Comparison of ENCODE assay signal across 1 worm cellular context in the genomic region with DNA sequence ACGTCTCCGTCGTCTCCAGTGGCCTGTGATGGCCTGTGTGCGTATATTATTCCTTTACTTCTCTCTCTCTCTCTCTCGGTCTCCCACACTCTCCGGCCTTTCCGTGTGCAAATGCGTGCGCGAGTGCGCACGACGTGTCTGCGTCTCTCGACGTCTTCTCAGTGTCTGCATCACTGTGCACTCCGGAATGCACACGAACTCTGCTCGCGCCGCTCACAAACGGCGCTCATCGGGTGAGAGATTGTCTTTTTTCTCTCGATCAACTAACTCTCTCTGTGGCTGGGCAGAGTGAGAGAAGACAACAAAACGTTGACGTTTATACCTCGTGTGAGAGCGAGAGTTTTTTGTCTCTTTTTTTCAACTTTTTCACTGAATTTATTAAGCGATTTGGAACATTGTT.
TF ChIP-seq lines count a peak whose summit lies in the region.

No protein-coding gene starts in this region.

TF ChIP-seq in whole organism, L4 larva, 104 proteins besides CTCF, POLR2A, EP300 and RAD21 (continued from another document):
- TF ChIP-seq nhr-11 (tag; optimal IDR thresholded peaks at IDR 0.05; lab: Kevin White, UChicago), result peak; percentile 68
- TF ChIP-seq spr-1 (tag; optimal IDR thresholded peaks at IDR 0.05; lab: Kevin White, UChicago), result peak; percentile 74
- TF ChIP-seq aly-2 (tag; optimal IDR thresholded peaks at IDR 0.05; lab: Kevin White, UChicago), result no peak
- TF ChIP-seq zag-1 (tag; optimal IDR thresholded peaks at IDR 0.05; lab: Kevin White, UChicago), result no peak
- TF ChIP-seq snpc-4 (tag; optimal IDR thresholded peaks at IDR 0.05; lab: Kevin White, UChicago), result no peak
- TF ChIP-seq ZK337.2 (GFP tag; IDR thresholded peaks at IDR 0.05; lab: Robert Waterston, UW), result no peak
- TF ChIP-seq tra-1 (GFP tag; IDR thresholded peaks at IDR 0.05; lab: Robert Waterston, UW), result peak; percentile 92
- TF ChIP-seq nhr-10 (tag; optimal IDR thresholded peaks at IDR 0.05; lab: Kevin White, UChicago), result peak; percentile 84
- peak; percentile 92 for TF ChIP-seq ctbp-1 (GFP tag; IDR thresholded peaks at IDR 0.05; lab: Robert Waterston, UW)
- TF ChIP-seq F26F4.8 (GFP tag; conservative IDR thresholded peaks at IDR 0.05; lab: Robert Waterston, UW), result no peak
- peak; percentile 65 for TF ChIP-seq lin-38 (GFP tag; IDR thresholded peaks at IDR 0.05; lab: Robert Waterston, UW)
- peak; percentile 96 for TF ChIP-seq dve-1 (tag; optimal IDR thresholded peaks at IDR 0.05; lab: Kevin White, UChicago; ENCODE audit: insufficient read depth)
- TF ChIP-seq skn-1 (tag; optimal IDR thresholded peaks at IDR 0.05; lab: Kevin White, UChicago), result no peak
- TF ChIP-seq ztf-11 (tag; optimal IDR thresholded peaks at IDR 0.05; lab: Kevin White, UChicago), result no peak
- peak; percentile 55 for TF ChIP-seq ztf-7 (tag; optimal IDR thresholded peaks at IDR 0.05; lab: Kevin White, UChicago)
- no peak for TF ChIP-seq madf-5 (GFP tag; IDR thresholded peaks at IDR 0.05; lab: Robert Waterston, UW)
- peak; percentile 32 for TF ChIP-seq unc-130 (GFP tag; optimal IDR thresholded peaks at IDR 0.05; lab: Kevin White, UChicago)
- TF ChIP-seq nhr-237 (tag; optimal IDR thresholded peaks at IDR 0.05; lab: Kevin White, UChicago), result no peak
- TF ChIP-seq nhr-42 (GFP tag; IDR thresholded peaks at IDR 0.05; lab: Robert Waterston, UW), result peak; percentile 57; the same call in 1 of the 2 replicates
- peak; percentile 47 for TF ChIP-seq dpl-1 (GFP tag; optimal IDR thresholded peaks at IDR 0.05; lab: Kevin White, UChicago)
- peak; percentile 74 for TF ChIP-seq dmd-9 (GFP tag; IDR thresholded peaks at IDR 0.05; lab: Robert Waterston, UW)
- peak; percentile 78 for TF ChIP-seq mes-2 (tag; optimal IDR thresholded peaks at IDR 0.05; lab: Kevin White, UChicago; ENCODE audit: poor library complexity, severe bottlenecking)
- peak; percentile 80 for TF ChIP-seq pha-4 (GFP tag; IDR thresholded peaks at IDR 0.05; lab: Robert Waterston, UW)
- TF ChIP-seq pha-4 (tag; optimal IDR thresholded peaks at IDR 0.05; lab: Kevin White, UChicago), result no peak
- TF ChIP-seq lsy-2 (tag; optimal IDR thresholded peaks at IDR 0.05; lab: Kevin White, UChicago), result peak; percentile 64 to 85
- no peak for TF ChIP-seq snpc-1.2 (GFP tag; IDR thresholded peaks at IDR 0.05; lab: Robert Waterston, UW)
- no peak for TF ChIP-seq egl-27 (tag; optimal IDR thresholded peaks at IDR 0.05; lab: Kevin White, UChicago)
- TF ChIP-seq D1046.2 (GFP tag; IDR thresholded peaks at IDR 0.05; lab: Robert Waterston, UW), result no peak
- TF ChIP-seq F49E8.2 (tag; optimal IDR thresholded peaks at IDR 0.05; lab: Kevin White, UChicago; ENCODE audit: borderline replicate concordance), result no peak
- peak; percentile 84 for TF ChIP-seq nhr-28 (tag; optimal IDR thresholded peaks at IDR 0.05; lab: Kevin White, UChicago)
